Worm (Caenorhabditis elegans) whole organism, L4/young adult: ENCODE results near the gene rabr-1.

ENCODE experiments used
- W03F9.2 ChIP-seq: fragments of 150-350 bp; optimal IDR thresholded peaks from 2 replicates; lab custom pipeline; 2014; ENCODE audit warnings: missing biosample characterization, missing genetic modification characterization
- him-1 ChIP-seq: sonication (generic microtip); optimal IDR thresholded peaks from 2 replicates; lab custom pipeline; 2016; ENCODE audit warnings: missing genotype, missing genetic modification reagents, missing genetic modification characterization, missing compliant biosample characterization

ce11 chrX:2482622-2483021 lies 13.4 kb upstream of the rabr-1 start, which contains the start of gene K02E10.6:
- TF ChIP-seq him-1 (tag; lab: Kevin White, UChicago): no peak
- no peak for TF ChIP-seq W03F9.2 (tag; lab: Kevin White, UChicago)
